Fruit fly (Drosophila melanogaster) whole organism, embryonic: ENCODE results near the gene Tsp29Fb.

Experiments used
- B-H1 ChIP-seq: fragments of 200-800 bp; sonication (Bioruptor generic); IDR thresholded peaks from 3 replicates; pipeline ENCODE4 v1.3.6; 2022; ENCODE audit warnings: missing biosample characterization, missing genetic modification characterization
- B-H2 ChIP-seq: fragments of 200-800 bp; sonication (Bioruptor generic); optimal IDR thresholded peaks from 2 replicates; lab custom pipeline; 2018; ENCODE audit warnings: missing biosample characterization, mild to moderate bottlenecking, missing genetic modification characterization
- CG10209 ChIP-seq: fragments of 200-800 bp; sonication (Bioruptor generic); optimal IDR thresholded peaks from 3 replicates; lab custom pipeline; 2017; ENCODE audit warnings: missing biosample characterization, mild to moderate bottlenecking, missing genetic modification characterization, missing genetic modification reagents
- CG11560 ChIP-seq: fragments of 200-800 bp; sonication (Bioruptor generic); IDR thresholded peaks from 3 replicates; pipeline ENCODE4 v1.3.6; 2022; ENCODE audit warnings: missing biosample characterization, missing genetic modification characterization
- CG11696 ChIP-seq: fragments of 200-800 bp; sonication (Bioruptor generic); IDR thresholded peaks from 2 replicates; pipeline ENCODE4 v1.3.6; 2022; ENCODE audit warnings: missing biosample characterization, missing genetic modification characterization
- CG18262 ChIP-seq: fragments of 200-800 bp; optimal IDR thresholded peaks from 3 replicates; lab custom pipeline; 2019; ENCODE audit warnings: missing biosample characterization, mild to moderate bottlenecking, missing genetic modification characterization, moderate library complexity
- CG2875 ChIP-seq: fragments of 200-800 bp; sonication (Bioruptor generic); optimal IDR thresholded peaks from 2 replicates; lab custom pipeline; 2017; ENCODE audit warnings: missing biosample characterization, mild to moderate bottlenecking, missing genetic modification characterization, missing genetic modification reagents
- CG2889 ChIP-seq: fragments of 200-800 bp; sonication (Bioruptor generic); IDR thresholded peaks from 3 replicates; pipeline ENCODE4 v1.3.6; 2022; ENCODE audit warnings: missing biosample characterization, missing genetic modification characterization
- CG31365 ChIP-seq: fragments of 200-800 bp; sonication (Bioruptor generic); optimal IDR thresholded peaks from 2 replicates; lab custom pipeline; 2018; ENCODE audit warnings: missing biosample characterization, mild to moderate bottlenecking, missing genetic modification characterization
- CG34376 ChIP-seq: fragments of 200-800 bp; sonication (Bioruptor generic); optimal IDR thresholded peaks from 2 replicates; lab custom pipeline; 2018; ENCODE audit warnings: missing biosample characterization, mild to moderate bottlenecking, missing genetic modification characterization
- CG3847 ChIP-seq: fragments of 200-800 bp; sonication (Bioruptor generic); IDR thresholded peaks from 2 replicates; pipeline ENCODE4 v1.3.6; 2022; ENCODE audit warnings: missing biosample characterization, missing genetic modification characterization
- CG5180 ChIP-seq: fragments of 200-800 bp; sonication (Bioruptor generic); optimal IDR thresholded peaks from 3 replicates; lab custom pipeline; 2017; ENCODE audit warnings: missing biosample characterization, missing genetic modification characterization, mild to moderate bottlenecking, moderate library complexity, missing genetic modification reagents
- CG6272 ChIP-seq: fragments of 200-800 bp; sonication (Bioruptor generic); IDR thresholded peaks from 2 replicates; pipeline ENCODE4 v1.3.6; 2022; ENCODE audit warnings: missing biosample characterization, missing genetic modification characterization
- CG6854 ChIP-seq: fragments of 200-800 bp; sonication (Bioruptor generic); optimal IDR thresholded peaks from 3 replicates; lab custom pipeline; 2017; ENCODE audit warnings: missing biosample characterization, mild to moderate bottlenecking, missing genetic modification characterization
- CG8924 ChIP-seq: fragments of 200-800 bp; optimal IDR thresholded peaks from 3 replicates; lab custom pipeline; 2019; ENCODE audit warnings: missing biosample characterization, mild to moderate bottlenecking, missing genetic modification characterization, moderate library complexity
- CG8944 ChIP-seq: fragments of 200-800 bp; sonication (Bioruptor generic); optimal IDR thresholded peaks from 3 replicates; lab custom pipeline; 2016; ENCODE audit warnings: missing biosample characterization, missing genetic modification characterization
- CG9215 ChIP-seq: fragments of 200-800 bp; sonication (Bioruptor generic); IDR thresholded peaks from 2 replicates; pipeline ENCODE4 v1.3.6; 2022; ENCODE audit warnings: missing biosample characterization, missing genetic modification characterization
- Camta ChIP-seq: fragments of 200-800 bp; sonication (Bioruptor generic); optimal IDR thresholded peaks from 2 replicates; lab custom pipeline; 2016; ENCODE audit warnings: missing biosample characterization, missing genetic modification characterization
- Dad ChIP-seq: fragments of 200-800 bp; sonication (Bioruptor generic); optimal IDR thresholded peaks from 3 replicates; lab custom pipeline; 2016; ENCODE audit warnings: missing biosample characterization, missing genetic modification characterization
- Doc2 ChIP-seq: fragments of 200-800 bp; sonication (Bioruptor generic); IDR thresholded peaks from 2 replicates; pipeline ENCODE4 v1.3.6; 2022; ENCODE audit warnings: missing biosample characterization, missing genetic modification characterization
- GATAe ChIP-seq: fragments of 200-800 bp; sonication (Bioruptor generic); conservative IDR thresholded peaks from 2 replicates; pipeline ENCODE4 v1.3.6; 2022; ENCODE audit warnings: missing biosample characterization, missing genetic modification characterization
- HLHmδ ChIP-seq: fragments of 200-800 bp; sonication (Bioruptor generic); optimal IDR thresholded peaks from 2 replicates; lab custom pipeline; 2018; ENCODE audit warnings: missing biosample characterization, mild to moderate bottlenecking, missing genetic modification characterization, moderate library complexity
- Hmr ChIP-seq: fragments of 200-800 bp; sonication (Bioruptor generic); optimal IDR thresholded peaks from 3 replicates; lab custom pipeline; 2017; ENCODE audit warnings: mild to moderate bottlenecking, missing biosample characterization, missing genetic modification reagents, missing genetic modification characterization
- Hr51 ChIP-seq, 2 experiments: fragments of 200-800 bp; sonication (Bioruptor generic); optimal IDR thresholded peaks; 2 replicates in 1 of 2; 3 replicates in 1 of 2; lab custom pipeline; 2016 to 2018; ENCODE audit warnings: missing biosample characterization in 2 of 2, missing genetic modification characterization in 2 of 2, mild to moderate bottlenecking in 1 of 2, moderate library complexity in 1 of 2
- MBD-R2 ChIP-seq: fragments of 200-800 bp; sonication (Bioruptor generic); IDR thresholded peaks from 2 replicates; pipeline ENCODE4 v1.3.6; 2022; ENCODE audit warnings: missing biosample characterization, missing genetic modification characterization
- Nf-YB ChIP-seq: fragments of 200-800 bp; sonication (Bioruptor generic); optimal IDR thresholded peaks from 3 replicates; lab custom pipeline; 2019; ENCODE audit warnings: missing biosample characterization, mild to moderate bottlenecking, missing genetic modification characterization, moderate library complexity
- Nf-YC ChIP-seq: fragments of 200-800 bp; optimal IDR thresholded peaks from 3 replicates; lab custom pipeline; 2019; ENCODE audit warnings: missing biosample characterization, mild to moderate bottlenecking, missing genetic modification characterization, moderate library complexity
- Pdp1 ChIP-seq, 2 experiments: fragments of 200-800 bp; sonication (Bioruptor generic); optimal IDR thresholded peaks; 3 replicates each; lab custom pipeline; 2016; ENCODE audit warnings: missing biosample characterization in 2 of 2, missing genetic modification characterization in 2 of 2, mild to moderate bottlenecking in 1 of 2, moderate library complexity in 1 of 2
- TFAM ChIP-seq: fragments of 200-800 bp; sonication (Bioruptor generic); optimal IDR thresholded peaks from 2 replicates; lab custom pipeline; 2017; ENCODE audit warnings: missing biosample characterization, missing genetic modification characterization, inconsistent platforms
- chif ChIP-seq, 2 experiments: fragments of 200-800 bp; sonication (Bioruptor generic); optimal IDR thresholded peaks; 3 replicates each; lab custom pipeline; 2016; ENCODE audit warnings: missing biosample characterization in 2 of 2, missing genetic modification characterization in 2 of 2
- chinmo ChIP-seq: fragments of 200-800 bp; sonication (Bioruptor generic); IDR thresholded peaks from 4 replicates; pipeline ENCODE4 v1.3.6; 2022; ENCODE audit warnings: missing biosample characterization, missing genetic modification characterization; ENCODE audit not compliant: partially characterized antibody
- disco-r ChIP-seq: fragments of 200-800 bp; sonication (Bioruptor generic); optimal IDR thresholded peaks from 2 replicates; lab custom pipeline; 2016; ENCODE audit warnings: missing biosample characterization, missing genetic modification characterization
- dpn ChIP-seq, 2 experiments: fragments of 200-800 bp; sonication (Bioruptor generic); optimal IDR thresholded peaks; 3 replicates each; lab custom pipeline; 2016; ENCODE audit warnings: missing biosample characterization in 2 of 2, missing genetic modification characterization in 2 of 2
- dysf ChIP-seq: fragments of 200-800 bp; sonication (Bioruptor generic); IDR thresholded peaks from 3 replicates; pipeline ENCODE4 v1.3.6; 2022; ENCODE audit warnings: missing biosample characterization, missing genetic modification characterization
- ewg ChIP-seq: fragments of 200-800 bp; sonication (Bioruptor generic); optimal IDR thresholded peaks from 3 replicates; lab custom pipeline; 2017; ENCODE audit warnings: mild to moderate bottlenecking, missing biosample characterization, missing genetic modification reagents, missing genetic modification characterization
- gfzf ChIP-seq: fragments of 200-800 bp; sonication (Bioruptor generic); optimal IDR thresholded peaks from 2 replicates; lab custom pipeline; 2016; ENCODE audit warnings: missing biosample characterization, mild to moderate bottlenecking, missing genetic modification characterization, moderate library complexity
- grn ChIP-seq: fragments of 200-800 bp; sonication (Bioruptor generic); optimal IDR thresholded peaks from 3 replicates; lab custom pipeline; 2017; ENCODE audit warnings: missing biosample characterization, missing genetic modification characterization
- hbn ChIP-seq: fragments of 200-800 bp; sonication (Bioruptor generic); IDR thresholded peaks from 2 replicates; pipeline ENCODE4 v1.3.6; 2022; ENCODE audit warnings: missing biosample characterization, missing genetic modification characterization; ENCODE audit not compliant: partially characterized antibody
- ken ChIP-seq: fragments of 200-800 bp; sonication (Bioruptor generic); IDR thresholded peaks from 3 replicates; pipeline ENCODE4 v1.3.6; 2022; ENCODE audit warnings: missing biosample characterization, missing genetic modification characterization
- kni ChIP-seq: fragments of 200-800 bp; sonication (Bioruptor generic); optimal IDR thresholded peaks from 3 replicates; lab custom pipeline; 2017; ENCODE audit warnings: mild to moderate bottlenecking, missing biosample characterization, missing genetic modification reagents, missing genetic modification characterization
- nerfin-2 ChIP-seq: fragments of 200-800 bp; sonication (Bioruptor generic); IDR thresholded peaks from 2 replicates; pipeline ENCODE4 v1.3.6; 2022; ENCODE audit warnings: missing biosample characterization, missing genetic modification characterization; ENCODE audit not compliant: partially characterized antibody
- org-1 ChIP-seq: fragments of 200-800 bp; sonication (Bioruptor generic); optimal IDR thresholded peaks from 2 replicates; lab custom pipeline; 2017; ENCODE audit warnings: missing biosample characterization, missing genetic modification characterization
- pb ChIP-seq: fragments of 200-800 bp; sonication (Bioruptor generic); optimal IDR thresholded peaks from 3 replicates; lab custom pipeline; 2016; ENCODE audit warnings: missing biosample characterization, missing genetic modification characterization
- peb ChIP-seq: fragments of 200-800 bp; sonication (Bioruptor generic); IDR thresholded peaks from 2 replicates; pipeline ENCODE4 v1.3.6; 2022; ENCODE audit warnings: missing biosample characterization, missing genetic modification characterization
- pnt ChIP-seq: fragments of 200-800 bp; sonication (Bioruptor generic); optimal IDR thresholded peaks from 3 replicates; lab custom pipeline; 2016; ENCODE audit warnings: missing biosample characterization, missing genetic modification characterization
- sc ChIP-seq, 3 experiments: fragments of >200 bp in 2 of 3; fragments of 200-800 bp in 1 of 3; sonication (Bioruptor generic) in 1 of 3; optimal IDR thresholded peaks; 2 replicates in 2 of 3; 3 replicates in 1 of 3; lab custom pipeline; 2017; ENCODE audit warnings: mild to moderate bottlenecking in 1 of 3, missing biosample characterization in 1 of 3, missing genetic modification characterization in 1 of 3, missing genetic modification reagents in 1 of 3
- tgo ChIP-seq: fragments of 200-800 bp; sonication (Bioruptor generic); IDR thresholded peaks from 3 replicates; pipeline ENCODE4 v1.3.6; 2022; ENCODE audit warnings: missing biosample characterization, missing genetic modification characterization
- zfh2 ChIP-seq: fragments of 200-800 bp; sonication (Bioruptor generic); optimal IDR thresholded peaks from 2 replicates; lab custom pipeline; 2016; ENCODE audit warnings: missing biosample characterization, missing genetic modification characterization

The Tsp29Fb gene

dm6 chr2L:8984614-8985318, 47.6 kb downstream of the Tsp29Fb start, which contains the start of gene CG13101 (continued):
- TF ChIP-seq tgo (GFP tag; lab: Robert Waterston, UW) (peak; percentile 96), CG8944 (GFP tag; lab: Kevin White, UChicago) (peak; percentile 66), GATAe (GFP tag; lab: Robert Waterston, UW) (peak; percentile 49; the same call in 1 of the 2 replicates), pb (GFP tag; lab: Kevin White, UChicago) (peak; percentile 62), grn (GFP tag; lab: Kevin White, UChicago) (peak; percentile 54), MBD-R2 (GFP tag; lab: Robert Waterston, UW) (peak; percentile 74; the same call in 1 of the 2 replicates), Pdp1 (GFP tag; optimal IDR thresholded peaks at IDR 0.05; lab: Kevin White, UChicago) (peak; percentile 85 to 87), Camta (GFP tag; lab: Kevin White, UChicago) (peak; percentile 86), CG31365 (peak; percentile 63), zfh2 (peak; percentile 66), disco-r (GFP tag; lab: Kevin White, UChicago) (peak; percentile 74), CG6854 (GFP tag; lab: Kevin White, UChicago) (peak; percentile 87), TFAM (GFP tag; lab: Kevin White, UChicago) (peak; percentile 68), Nf-YB (peak; percentile 83), CG8924 (peak; percentile 95), ewg (peak; percentile 78), CG2889 (GFP tag; lab: Robert Waterston, UW) (peak; percentile 88), sc (optimal IDR thresholded peaks at IDR 0.05; lab: Kevin White, UChicago) (no peak), sc (GFP tag; optimal IDR thresholded peaks at IDR 0.05; lab: Kevin White, UChicago) (peak; percentile 85), dpn (GFP tag; optimal IDR thresholded peaks at IDR 0.05; lab: Kevin White, UChicago) (peak; percentile 86 to 91), hbn (no peak), gfzf (GFP tag; lab: Kevin White, UChicago) (no peak), pnt (GFP tag; lab: Kevin White, UChicago) (peak; percentile 58), peb (GFP tag; lab: Robert Waterston, UW) (peak; percentile 85), HLHmδ (GFP tag; lab: Kevin White, UChicago) (no peak), org-1 (GFP tag; lab: Kevin White, UChicago) (peak; percentile 89), B-H1 (GFP tag; lab: Robert Waterston, UW) (peak; percentile 91), nerfin-2 (GFP tag; lab: Robert Waterston, UW) (no peak), Doc2 (GFP tag; lab: Robert Waterston, UW) (no peak), CG5180 (GFP tag; lab: Kevin White, UChicago) (peak; percentile 75), kni (GFP tag; lab: Kevin White, UChicago) (no peak), CG2875 (peak; percentile 89), chinmo (GFP tag; lab: Robert Waterston, UW) (0 out of 4 replicates have a peak, but pooled peaks have one; percentile 65), dysf (peak; percentile 97), Hr51 (GFP tag; optimal IDR thresholded peaks at IDR 0.05; lab: Kevin White, UChicago) (peak; percentile 86 to 94), B-H2 (no peak), Hmr (GFP tag; lab: Kevin White, UChicago) (peak; percentile 93), CG11560 (tag; lab: Robert Waterston, UW) (peak; percentile 80), CG10209 (GFP tag; lab: Kevin White, UChicago) (peak; percentile 89), CG3847 (GFP tag; lab: Robert Waterston, UW) (peak; percentile 94), ken (GFP tag; lab: Robert Waterston, UW) (no peak; the same call in 1 of the 3 replicates), chif (GFP tag; optimal IDR thresholded peaks at IDR 0.05; lab: Kevin White, UChicago) (peak; percentile 80 to 86), CG9215 (GFP tag; lab: Robert Waterston, UW) (peak; percentile 87), Dad (GFP tag; lab: Kevin White, UChicago) (peak; percentile 71), CG6272 (GFP tag; lab: Robert Waterston, UW) (no peak; the same call in none of the 2 replicates), CG11696 (GFP tag; lab: Robert Waterston, UW) (peak; percentile 89), CG18262 (tag; lab: Kevin White, UChicago) (peak; percentile 94), Nf-YC (tag; lab: Kevin White, UChicago) (peak; percentile 71), CG34376 (peak; percentile 62)
